Fruit fly (Drosophila melanogaster) whole organism, pupa: ENCODE results near the gene sit.

Source experiments
- CG10348 ChIP-seq: fragments of 200-800 bp; sonication (Bioruptor generic); IDR thresholded peaks from 2 replicates; pipeline ENCODE4 v1.3.6; 2022; ENCODE audit warnings: missing biosample characterization, missing genetic modification characterization
- CG12605 ChIP-seq: fragments of 200-800 bp; sonication (Bioruptor generic); IDR thresholded peaks from 2 replicates; pipeline ENCODE4 v1.3.6; 2022; ENCODE audit warnings: missing biosample characterization, missing genetic modification characterization
- CG13204 ChIP-seq: fragments of 200-800 bp; sonication (Bioruptor generic); optimal IDR thresholded peaks from 2 replicates; lab custom pipeline; 2018; ENCODE audit warnings: missing biosample characterization, mild to moderate bottlenecking, missing genetic modification characterization, moderate library complexity
- CG14655 ChIP-seq: fragments of 200-800 bp; sonication (Bioruptor generic); optimal IDR thresholded peaks from 3 replicates; lab custom pipeline; 2017; ENCODE audit warnings: mild to moderate bottlenecking, missing biosample characterization, missing genetic modification reagents, missing genetic modification characterization
- CG15710 ChIP-seq: fragments of 200-800 bp; sonication (Bioruptor generic); optimal IDR thresholded peaks from 2 replicates; lab custom pipeline; 2018; ENCODE audit warnings: missing biosample characterization, mild to moderate bottlenecking, missing genetic modification characterization, moderate library complexity
- CG17806 ChIP-seq: fragments of 200-800 bp; sonication (Bioruptor generic); optimal IDR thresholded peaks from 2 replicates; lab custom pipeline; 2018; ENCODE audit warnings: missing biosample characterization, mild to moderate bottlenecking, missing genetic modification characterization, moderate library complexity
- CG32121 ChIP-seq: fragments of 200-800 bp; sonication (Bioruptor generic); IDR thresholded peaks from 2 replicates; pipeline ENCODE4 v1.3.6; 2022; ENCODE audit warnings: missing biosample characterization, missing genetic modification characterization
- CG34367 ChIP-seq: fragments of 200-800 bp; sonication (Bioruptor generic); optimal IDR thresholded peaks from 2 replicates; lab custom pipeline; 2018; ENCODE audit warnings: missing biosample characterization, mild to moderate bottlenecking, missing genetic modification characterization
- CG4496 ChIP-seq: fragments of 200-800 bp; sonication (Bioruptor generic); IDR thresholded peaks from 3 replicates; pipeline ENCODE4 v1.3.6; 2022; ENCODE audit warnings: missing biosample characterization, missing genetic modification characterization
- CG8159 ChIP-seq: fragments of 200-800 bp; sonication (Bioruptor generic); optimal IDR thresholded peaks from 3 replicates; lab custom pipeline; 2018; ENCODE audit warnings: missing biosample characterization, mild to moderate bottlenecking, missing genetic modification characterization, moderate library complexity
- CG8301 ChIP-seq: fragments of 200-800 bp; sonication (Bioruptor generic); optimal IDR thresholded peaks from 2 replicates; lab custom pipeline; 2018; ENCODE audit warnings: missing biosample characterization, mild to moderate bottlenecking, missing genetic modification characterization
- CG9948 ChIP-seq: fragments of 200-800 bp; sonication (Bioruptor generic); optimal IDR thresholded peaks from 2 replicates; lab custom pipeline; 2018; ENCODE audit warnings: missing biosample characterization, mild to moderate bottlenecking, missing genetic modification characterization, moderate library complexity
- D1 ChIP-seq: fragments of 200-800 bp; sonication (Bioruptor generic); optimal IDR thresholded peaks from 2 replicates; lab custom pipeline; 2018; ENCODE audit warnings: missing biosample characterization, mild to moderate bottlenecking, missing genetic modification characterization, moderate library complexity
- EcR ChIP-seq: fragments of 200-800 bp; sonication (Bioruptor generic); optimal IDR thresholded peaks from 3 replicates; lab custom pipeline; 2019; ENCODE audit warnings: missing biosample characterization, missing genetic modification characterization, mild to moderate bottlenecking, moderate library complexity, missing genetic modification reagents
- Ets98B ChIP-seq: fragments of 200-800 bp; sonication (Bioruptor generic); IDR thresholded peaks from 2 replicates; pipeline ENCODE4 v1.3.6; 2022; ENCODE audit warnings: missing biosample characterization, missing genetic modification characterization
- Pif1A ChIP-seq: fragments of 200-800 bp; sonication (Bioruptor generic); optimal IDR thresholded peaks from 3 replicates; lab custom pipeline; 2016; ENCODE audit warnings: missing biosample characterization, missing genetic modification characterization
- Pif1B ChIP-seq: fragments of 200-800 bp; sonication (Bioruptor generic); optimal IDR thresholded peaks from 3 replicates; lab custom pipeline; 2016; ENCODE audit warnings: missing biosample characterization, missing genetic modification characterization
- Snoo ChIP-seq: fragments of 200-800 bp; sonication (Bioruptor generic); optimal IDR thresholded peaks from 3 replicates; lab custom pipeline; 2017; ENCODE audit warnings: missing biosample characterization, mild to moderate bottlenecking, missing genetic modification characterization, inconsistent platforms
- fd96Ca ChIP-seq: fragments of 200-800 bp; sonication (Bioruptor generic); IDR thresholded peaks from 3 replicates; pipeline ENCODE4 v1.3.6; 2022; ENCODE audit warnings: missing biosample characterization, missing genetic modification characterization
- gl ChIP-seq: fragments of 200-800 bp; sonication (Bioruptor generic); optimal IDR thresholded peaks from 2 replicates; lab custom pipeline; 2018; ENCODE audit warnings: missing biosample characterization, mild to moderate bottlenecking, missing genetic modification characterization
- rn ChIP-seq: fragments of 200-800 bp; sonication (Bioruptor generic); IDR thresholded peaks from 2 replicates; pipeline ENCODE4 v1.3.6; 2022; ENCODE audit warnings: missing biosample characterization, missing genetic modification characterization

Gene sit

DNA sequence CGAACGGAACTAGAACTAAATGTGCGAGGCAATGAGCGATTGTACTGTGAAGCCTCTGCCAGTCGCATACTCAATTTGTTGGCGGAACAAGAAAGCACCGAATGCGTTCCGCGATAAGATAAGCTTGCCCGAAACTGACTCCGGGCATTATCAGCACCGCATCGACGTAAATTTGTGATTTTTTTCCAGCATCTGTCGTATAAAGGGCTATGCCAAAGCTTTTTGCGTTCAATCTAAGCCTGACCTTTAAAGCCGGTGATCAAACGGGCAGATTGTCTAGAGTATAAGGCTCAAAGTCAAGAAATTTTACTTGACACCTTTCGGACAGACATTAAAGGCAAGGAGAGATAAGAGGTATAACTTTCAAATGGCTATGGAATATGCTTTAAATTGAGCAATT lies 16.4 kb downstream of the sit start:
- TF ChIP-seq Pif1A = no peak

DNA sequence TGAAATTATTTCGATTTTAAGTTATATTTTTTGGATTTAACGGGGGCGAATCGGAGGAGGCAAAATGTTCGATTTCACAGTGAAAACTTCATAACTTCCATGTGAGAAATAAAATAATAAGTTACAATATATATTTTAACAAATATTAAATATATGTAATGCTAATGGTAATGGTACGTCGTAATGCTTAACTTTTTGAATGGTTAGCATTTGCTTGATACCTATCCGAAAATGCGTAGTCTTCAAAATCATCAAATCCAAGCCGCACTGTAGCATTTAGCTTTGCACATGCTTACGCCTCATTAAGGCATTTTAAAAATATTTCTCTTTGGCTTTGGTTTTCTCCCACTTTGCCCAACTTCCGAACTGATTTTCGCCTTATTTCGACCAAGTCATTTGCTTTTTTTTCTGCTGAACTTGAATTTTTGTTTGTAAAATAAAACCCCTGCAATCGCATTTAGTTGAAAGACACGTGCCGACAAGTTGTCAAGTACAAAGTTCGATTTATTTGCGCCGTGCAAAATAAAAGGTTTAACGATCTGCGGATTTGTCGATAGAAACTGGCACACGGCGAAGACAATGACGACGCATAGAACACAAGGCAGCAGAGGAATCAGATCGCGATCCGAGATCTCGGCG lies 19.5 kb downstream of the sit start:
- no peak for TF ChIP-seq CG10348 (GFP tag; lab: Robert Waterston, UW)
- no peak for TF ChIP-seq fd96Ca (GFP tag; lab: Robert Waterston, UW)
- no peak for TF ChIP-seq CG9948 (tag; lab: Kevin White, UChicago)
- TF ChIP-seq rn = no peak
- TF ChIP-seq Ets98B (GFP tag; lab: Robert Waterston, UW) = no peak
- no peak for TF ChIP-seq Pif1B (GFP tag; lab: Kevin White, UChicago)

DNA sequence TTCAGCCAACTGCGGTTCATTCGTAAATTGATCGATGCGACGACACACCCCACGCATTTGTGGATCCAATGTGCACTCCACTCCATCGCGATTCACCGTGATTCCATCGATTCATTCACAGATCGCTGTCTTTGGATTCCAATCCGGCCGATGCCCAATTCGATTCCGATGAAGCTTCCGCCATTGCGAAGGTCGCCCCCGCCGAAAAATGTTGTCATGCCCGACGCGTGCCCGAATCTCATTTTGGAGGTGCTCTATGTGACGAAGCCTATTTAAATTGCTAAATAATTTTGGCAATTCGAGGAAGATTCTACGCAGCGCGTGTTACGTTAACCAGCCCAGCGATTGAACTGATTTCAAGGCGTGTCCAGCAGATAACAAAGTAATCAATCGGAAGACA lies 21.7 kb downstream of the sit start:
- TF ChIP-seq CG14655 (no peak), gl (tag; lab: Kevin White, UChicago) (no peak), EcR (GFP tag; lab: Kevin White, UChicago) (no peak), Snoo (no peak), Pif1A (no peak), Ets98B (GFP tag; lab: Robert Waterston, UW) (no peak), Pif1B (GFP tag; lab: Kevin White, UChicago) (no peak), CG4496 (no peak), CG9948 (tag; lab: Kevin White, UChicago) (no peak), CG32121 (no peak), CG13204 (GFP tag; lab: Kevin White, UChicago) (no peak), CG17806 (tag; lab: Kevin White, UChicago) (no peak), CG10348 (GFP tag; lab: Robert Waterston, UW) (no peak), fd96Ca (GFP tag; lab: Robert Waterston, UW) (no peak), CG34367 (tag; lab: Kevin White, UChicago) (no peak), CG8159 (tag; lab: Kevin White, UChicago) (no peak), CG15710 (no peak), D1 (tag; lab: Kevin White, UChicago) (no peak), rn (no peak), CG12605 (GFP tag; lab: Robert Waterston, UW) (no peak)
- TF ChIP-seq, all 21 proteins: peak for 0

DNA sequence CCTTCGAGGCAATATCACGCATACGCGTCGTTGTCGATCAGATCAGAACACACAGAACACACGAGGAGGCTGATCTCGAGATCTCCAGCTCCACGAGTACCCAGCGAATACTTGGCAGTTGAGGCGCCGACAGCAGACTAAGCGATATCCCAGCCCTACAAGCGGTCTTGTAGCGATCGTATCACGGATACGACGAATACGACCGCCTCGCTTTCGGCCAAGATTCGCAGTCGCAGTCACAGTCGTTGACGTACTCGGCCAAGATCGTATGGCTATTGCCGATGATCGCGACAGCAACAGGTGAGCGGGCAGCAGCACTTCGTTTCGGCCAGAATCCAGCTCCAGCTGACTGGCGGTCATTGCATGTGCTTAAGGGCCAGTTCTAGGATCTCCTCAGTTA lies 22.6 kb downstream of the sit start, which contains the start of gene CG5326:
Gene CG5326, minus strand, starts transcription at position 158 of the 400 bp plus-strand sequence.
- peak; percentile 13 for TF ChIP-seq CG15710
- no peak for TF ChIP-seq Snoo
- TF ChIP-seq CG8159 (tag; lab: Kevin White, UChicago) = peak; percentile 5
- peak; percentile 3 for TF ChIP-seq gl (tag; lab: Kevin White, UChicago)
- TF ChIP-seq EcR (GFP tag; lab: Kevin White, UChicago) = peak; percentile 74
- TF ChIP-seq CG8301 (tag; lab: Kevin White, UChicago) = no peak
- peak; percentile 84 for TF ChIP-seq CG13204 (GFP tag; lab: Kevin White, UChicago)

DNA sequence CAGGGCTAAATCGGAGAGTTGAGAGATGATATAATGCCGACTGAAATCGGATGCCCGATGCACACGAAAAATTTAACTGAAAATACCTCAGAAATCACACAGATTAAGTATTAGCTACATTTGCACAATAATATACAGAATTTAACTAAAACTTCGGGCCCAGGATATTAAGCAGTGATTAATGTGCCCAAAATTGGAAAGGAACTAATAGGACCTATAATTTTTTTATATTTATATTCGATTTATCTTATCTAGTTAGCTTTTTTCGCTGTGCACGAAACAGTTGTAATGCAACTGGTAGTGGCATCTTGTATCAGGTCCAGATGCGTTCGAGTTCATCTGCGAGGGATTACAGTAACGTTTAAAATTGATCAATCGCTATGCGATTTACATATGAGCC lies 23.5 kb downstream of the sit start:
- TF ChIP-seq Pif1A (peak; percentile 16), EcR (GFP tag; lab: Kevin White, UChicago) (no peak), CG12605 (GFP tag; lab: Robert Waterston, UW) (no peak), CG9948 (tag; lab: Kevin White, UChicago) (peak; percentile 17), CG8159 (tag; lab: Kevin White, UChicago) (peak; percentile 50), CG15710 (peak; percentile 23), CG17806 (tag; lab: Kevin White, UChicago) (peak; percentile 1)

DNA sequence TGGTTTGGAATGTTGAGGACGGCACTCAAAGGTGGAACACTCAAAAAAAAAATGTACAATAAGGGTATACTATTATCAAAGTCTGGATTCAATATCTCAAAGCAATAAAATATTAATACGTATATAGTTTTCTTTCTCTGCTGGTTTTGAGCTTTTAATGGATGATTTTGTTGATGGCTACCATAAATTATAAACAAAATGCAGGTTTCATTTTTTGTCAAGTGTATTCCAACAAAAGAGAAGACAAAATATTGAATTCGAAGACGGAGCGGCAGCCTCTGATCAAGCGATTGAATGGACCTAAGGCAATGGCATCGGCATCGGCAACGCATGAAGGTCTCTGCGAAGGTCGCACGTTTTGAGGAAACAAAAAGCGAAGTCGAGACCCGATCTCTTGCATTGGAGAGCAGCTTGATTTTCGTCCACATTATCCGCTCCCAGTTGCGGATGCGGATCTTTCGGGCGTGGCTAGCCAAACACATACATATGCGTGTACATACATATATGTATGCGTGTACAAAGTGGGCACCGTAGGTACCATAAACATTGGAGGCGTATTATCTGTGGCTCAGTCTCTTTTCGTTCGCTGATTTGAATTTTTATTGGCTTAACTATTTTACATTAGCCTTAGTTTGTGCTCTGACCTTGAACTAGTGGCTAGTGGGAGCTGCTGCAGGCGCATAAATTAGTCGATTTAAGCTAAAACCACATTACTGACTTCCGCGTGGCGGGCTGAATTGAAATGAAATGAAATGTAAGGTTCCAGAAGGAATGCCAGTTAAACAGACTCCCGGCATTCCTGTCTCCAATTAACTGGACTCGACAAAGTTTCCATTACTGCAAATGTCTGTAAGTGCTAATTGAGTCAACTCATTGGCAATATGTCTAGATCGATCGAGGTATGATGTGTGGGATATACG lies 25.6 kb downstream of the sit start:
- TF ChIP-seq CG34367 (tag; lab: Kevin White, UChicago) = peak; percentile 80
- TF ChIP-seq EcR (GFP tag; lab: Kevin White, UChicago) = peak; percentile 81
- no peak for TF ChIP-seq rn
- peak; percentile 54 for TF ChIP-seq Snoo
- TF ChIP-seq Pif1B (GFP tag; lab: Kevin White, UChicago) = peak; percentile 47
- TF ChIP-seq CG9948 (tag; lab: Kevin White, UChicago) = peak; percentile 82
- peak; percentile 38 for TF ChIP-seq CG14655
- TF ChIP-seq CG13204 (GFP tag; lab: Kevin White, UChicago) = peak; percentile 52
- peak; percentile 64 for TF ChIP-seq gl (tag; lab: Kevin White, UChicago)
- TF ChIP-seq CG8159 (tag; lab: Kevin White, UChicago) = peak; percentile 89
- peak; percentile 89 for TF ChIP-seq CG17806 (tag; lab: Kevin White, UChicago)
- no peak for TF ChIP-seq Ets98B (GFP tag; lab: Robert Waterston, UW)
- no peak for TF ChIP-seq fd96Ca (GFP tag; lab: Robert Waterston, UW)
- no peak for TF ChIP-seq CG8301 (tag; lab: Kevin White, UChicago)
- TF ChIP-seq CG10348 (GFP tag; lab: Robert Waterston, UW) = no peak
- peak; percentile 83 for TF ChIP-seq CG15710
- no peak for TF ChIP-seq CG12605 (GFP tag; lab: Robert Waterston, UW)
- TF ChIP-seq Pif1A = peak; percentile 59
- TF ChIP-seq D1 (tag; lab: Kevin White, UChicago) = peak; percentile 39
- TF ChIP-seq CG4496 = no peak
- no peak for TF ChIP-seq CG32121
